Worm (Caenorhabditis elegans) whole organism, L1 larva: ENCODE measurements around the gene C07B5.8.

ENCODE experiments used
- nhr-77 ChIP-seq: fragments of 150-350 bp; optimal IDR thresholded peaks from 2 replicates; lab custom pipeline; 2014; ENCODE audit warnings: missing biosample characterization, missing genetic modification characterization
- skn-1 ChIP-seq: fragments of 150-350 bp; optimal IDR thresholded peaks from 2 replicates; lab custom pipeline; 2014; ENCODE audit warnings: missing biosample characterization, missing genetic modification characterization
- zag-1 ChIP-seq: fragments of 150-350 bp; optimal IDR thresholded peaks from 2 replicates; lab custom pipeline; 2014; ENCODE audit warnings: missing biosample characterization, missing genetic modification characterization

ce11 chrX:9529360-9529759 lies 7.2 kb downstream of the C07B5.8 start, which contains the start of gene C07B5.4:
- TF ChIP-seq skn-1 (tag; lab: Kevin White, UChicago) (no peak), zag-1 (tag; lab: Kevin White, UChicago) (no peak), nhr-77 (no peak)
